Fruit fly (Drosophila melanogaster) whole organism, embryonic: ENCODE measurements around the gene CG42525.

Experiments
- Blimp-1 ChIP-seq: fragments of 200-800 bp; sonication (Bioruptor generic); optimal IDR thresholded peaks from 3 replicates; lab custom pipeline; 2018; ENCODE audit warnings: missing biosample characterization, missing genetic modification characterization, mild to moderate bottlenecking, moderate library complexity, missing genetic modification reagents
- CG11456 ChIP-seq: fragments of 200-800 bp; sonication (Bioruptor generic); IDR thresholded peaks from 3 replicates; pipeline ENCODE4 v1.3.6; 2022; ENCODE audit warnings: missing biosample characterization, missing genetic modification characterization
- CG12104 ChIP-seq: fragments of 200-800 bp; sonication (Bioruptor generic); optimal IDR thresholded peaks from 3 replicates; lab custom pipeline; 2016; ENCODE audit warnings: missing biosample characterization, missing genetic modification characterization
- CG12391 ChIP-seq: fragments of 200-800 bp; sonication (Bioruptor generic); optimal IDR thresholded peaks from 3 replicates; lab custom pipeline; 2018; ENCODE audit warnings: missing biosample characterization, mild to moderate bottlenecking, missing genetic modification characterization, moderate library complexity
- CG12744 ChIP-seq: fragments of 200-800 bp; sonication (Bioruptor generic); optimal IDR thresholded peaks from 2 replicates; lab custom pipeline; 2016; ENCODE audit warnings: missing biosample characterization, missing genetic modification characterization
- CG13624 ChIP-seq: fragments of 200-800 bp; sonication (Bioruptor generic); optimal IDR thresholded peaks from 2 replicates; lab custom pipeline; 2016; ENCODE audit warnings: missing biosample characterization, missing genetic modification characterization
- CG15479 ChIP-seq: fragments of 200-800 bp; sonication (Bioruptor generic); optimal IDR thresholded peaks from 3 replicates; lab custom pipeline; 2019; ENCODE audit warnings: missing biosample characterization, mild to moderate bottlenecking, missing genetic modification characterization, moderate library complexity
- CG15514 ChIP-seq: fragments of 200-800 bp; sonication (Bioruptor generic); optimal IDR thresholded peaks from 3 replicates; lab custom pipeline; 2017; ENCODE audit warnings: missing biosample characterization, missing genetic modification characterization, mild to moderate bottlenecking, moderate library complexity, missing genetic modification reagents
- CG1647 ChIP-seq: fragments of 200-800 bp; sonication (Bioruptor generic); optimal IDR thresholded peaks from 3 replicates; lab custom pipeline; 2016; ENCODE audit warnings: missing biosample characterization, missing genetic modification characterization
- CG18011 ChIP-seq: fragments of 200-800 bp; sonication (Bioruptor generic); optimal IDR thresholded peaks from 2 replicates; lab custom pipeline; 2017; ENCODE audit warnings: missing biosample characterization, missing genetic modification characterization, mild to moderate bottlenecking, moderate library complexity, missing genotype
- CG1832 ChIP-seq: fragments of 200-800 bp; sonication (Bioruptor generic); optimal IDR thresholded peaks from 2 replicates; lab custom pipeline; 2017; ENCODE audit warnings: missing biosample characterization, mild to moderate bottlenecking, missing genetic modification characterization, inconsistent platforms
- CG2202 ChIP-seq: fragments of 200-800 bp; sonication (Bioruptor generic); optimal IDR thresholded peaks from 2 replicates; lab custom pipeline; 2018; ENCODE audit warnings: missing biosample characterization, mild to moderate bottlenecking, missing genetic modification characterization
- CG2712 ChIP-seq: fragments of 200-800 bp; optimal IDR thresholded peaks from 3 replicates; lab custom pipeline; 2019; ENCODE audit warnings: missing biosample characterization, mild to moderate bottlenecking, missing genetic modification characterization, moderate library complexity
- CG2889 ChIP-seq: fragments of 200-800 bp; sonication (Bioruptor generic); IDR thresholded peaks from 3 replicates; pipeline ENCODE4 v1.3.6; 2022; ENCODE audit warnings: missing biosample characterization, missing genetic modification characterization
- CG3163 ChIP-seq: fragments of 200-800 bp; sonication (Bioruptor generic); optimal IDR thresholded peaks from 3 replicates; lab custom pipeline; 2016; ENCODE audit warnings: missing biosample characterization, missing genetic modification characterization
- CG42726 ChIP-seq: fragments of 200-800 bp; sonication (Bioruptor generic); IDR thresholded peaks from 2 replicates; pipeline ENCODE4 v1.3.6; 2022; ENCODE audit warnings: missing biosample characterization, missing genetic modification characterization; ENCODE audit not compliant: partially characterized antibody
- CG6791 ChIP-seq: fragments of 200-800 bp; sonication (Bioruptor generic); IDR thresholded peaks from 3 replicates; pipeline ENCODE4 v1.3.6; 2022; ENCODE audit warnings: missing biosample characterization, missing genetic modification characterization; ENCODE audit not compliant: partially characterized antibody
- Dad ChIP-seq: fragments of 200-800 bp; sonication (Bioruptor generic); optimal IDR thresholded peaks from 3 replicates; lab custom pipeline; 2016; ENCODE audit warnings: missing biosample characterization, missing genetic modification characterization
- Dek ChIP-seq: fragments of 200-800 bp; sonication (Bioruptor generic); optimal IDR thresholded peaks from 3 replicates; lab custom pipeline; 2019; ENCODE audit warnings: missing biosample characterization, mild to moderate bottlenecking, missing genetic modification characterization, moderate library complexity
- Dref ChIP-seq: fragments of 200-800 bp; sonication (Bioruptor generic); IDR thresholded peaks from 2 replicates; pipeline ENCODE4 v1.3.6; 2022; ENCODE audit warnings: missing biosample characterization, missing genetic modification characterization
- Gug ChIP-seq: fragments of 200-800 bp; sonication (Bioruptor generic); IDR thresholded peaks from 4 replicates; pipeline ENCODE4 v1.3.6; 2022; ENCODE audit warnings: missing biosample characterization, missing genetic modification characterization
- MBD-R2 ChIP-seq: fragments of 200-800 bp; sonication (Bioruptor generic); IDR thresholded peaks from 2 replicates; pipeline ENCODE4 v1.3.6; 2022; ENCODE audit warnings: missing biosample characterization, missing genetic modification characterization
- Med ChIP-seq: fragments of 200-800 bp; sonication (Bioruptor generic); peaks from one replicate; lab custom pipeline; 2016; ENCODE audit warnings: missing biosample characterization, missing genetic modification characterization, mild to moderate bottlenecking, inconsistent platforms, moderate library complexity
- Neu2 ChIP-seq: fragments of 200-800 bp; sonication (Bioruptor generic); optimal IDR thresholded peaks from 3 replicates; lab custom pipeline; 2016; ENCODE audit warnings: missing biosample characterization, missing genetic modification characterization, borderline replicate concordance
- Nf-YB ChIP-seq: fragments of 200-800 bp; sonication (Bioruptor generic); optimal IDR thresholded peaks from 3 replicates; lab custom pipeline; 2019; ENCODE audit warnings: missing biosample characterization, mild to moderate bottlenecking, missing genetic modification characterization, moderate library complexity
- Rfx ChIP-seq: fragments of 200-800 bp; sonication (Bioruptor generic); IDR thresholded peaks from 2 replicates; pipeline ENCODE4 v1.3.6; 2022; ENCODE audit warnings: missing biosample characterization, missing genetic modification characterization
- Rx ChIP-seq: fragments of 200-800 bp; sonication (Bioruptor generic); IDR thresholded peaks from 2 replicates; pipeline ENCODE4 v1.3.6; 2022; ENCODE audit warnings: missing biosample characterization, missing genetic modification characterization
- Spps ChIP-seq: fragments of 200-800 bp; sonication (Bioruptor generic); optimal IDR thresholded peaks from 2 replicates; lab custom pipeline; 2018; ENCODE audit warnings: missing biosample characterization, mild to moderate bottlenecking, missing genetic modification characterization
- ase ChIP-seq: fragments of 200-800 bp; sonication (Bioruptor generic); IDR thresholded peaks from 3 replicates; pipeline ENCODE4 v1.3.6; 2022; ENCODE audit warnings: missing biosample characterization, missing genetic modification characterization
- az2 ChIP-seq: fragments of 200-800 bp; sonication (Bioruptor generic); optimal IDR thresholded peaks from 3 replicates; lab custom pipeline; 2016; ENCODE audit warnings: missing biosample characterization, missing genetic modification characterization
- br ChIP-seq: fragments of >200 bp; optimal IDR thresholded peaks from 2 replicates; lab custom pipeline; 2017
- chn ChIP-seq: fragments of 200-800 bp; sonication (Bioruptor generic); optimal IDR thresholded peaks from 2 replicates; lab custom pipeline; 2016; ENCODE audit warnings: missing biosample characterization, missing genetic modification characterization
- crol ChIP-seq: fragments of 200-800 bp; sonication (Bioruptor generic); IDR thresholded peaks from 2 replicates; pipeline ENCODE4 v1.3.6; 2022; ENCODE audit warnings: missing biosample characterization, missing genetic modification characterization
- ham ChIP-seq: fragments of 200-800 bp; sonication (Bioruptor generic); IDR thresholded peaks from 2 replicates; pipeline ENCODE4 v1.3.6; 2022; ENCODE audit warnings: missing biosample characterization, missing genetic modification characterization
- her ChIP-seq: fragments of 200-800 bp; sonication (Bioruptor generic); optimal IDR thresholded peaks from 2 replicates; lab custom pipeline; 2016; ENCODE audit warnings: missing biosample characterization, missing genetic modification characterization
- hth ChIP-seq: fragments of >200 bp; optimal IDR thresholded peaks from 2 replicates; lab custom pipeline; 2017; ENCODE audit warnings: inconsistent platforms
- jigr1 ChIP-seq: fragments of 200-800 bp; sonication (Bioruptor generic); IDR thresholded peaks from 3 replicates; pipeline ENCODE4 v1.3.6; 2022; ENCODE audit warnings: missing biosample characterization, missing genetic modification characterization
- lab ChIP-seq: fragments of 200-800 bp; sonication (Bioruptor generic); optimal IDR thresholded peaks from 3 replicates; lab custom pipeline; 2017; ENCODE audit warnings: missing biosample characterization, missing genetic modification characterization, mild to moderate bottlenecking, moderate library complexity, missing genetic modification reagents
- pho ChIP-seq: fragments of 200-800 bp; sonication (Bioruptor generic); optimal IDR thresholded peaks from 2 replicates; lab custom pipeline; 2016; ENCODE audit warnings: missing biosample characterization, missing genetic modification characterization
- psq ChIP-seq: fragments of 200-800 bp; sonication (Bioruptor generic); optimal IDR thresholded peaks from 2 replicates; lab custom pipeline; 2017; ENCODE audit warnings: missing biosample characterization, missing genetic modification characterization
- ranshi ChIP-seq: fragments of 200-800 bp; sonication (Bioruptor generic); IDR thresholded peaks from 2 replicates; pipeline ENCODE4 v1.3.6; 2022; ENCODE audit warnings: missing biosample characterization, missing genetic modification characterization
- salm ChIP-seq: fragments of 200-800 bp; sonication (Bioruptor generic); optimal IDR thresholded peaks from 2 replicates; lab custom pipeline; 2018; ENCODE audit warnings: missing biosample characterization, mild to moderate bottlenecking, missing genetic modification characterization
- sens-2 ChIP-seq: fragments of 200-800 bp; sonication (Bioruptor generic); IDR thresholded peaks from 2 replicates; pipeline ENCODE4 v1.3.6; 2022; ENCODE audit warnings: missing biosample characterization, missing genetic modification characterization
- stc ChIP-seq: fragments of 200-800 bp; sonication (Bioruptor generic); IDR thresholded peaks from 2 replicates; pipeline ENCODE4 v1.3.6; 2022; ENCODE audit warnings: missing biosample characterization, missing genetic modification characterization
- ttk ChIP-seq: fragments of 200-800 bp; sonication (Bioruptor generic); IDR thresholded peaks from 2 replicates; pipeline ENCODE4 v2.1.2; 2022; ENCODE audit warnings: missing biosample characterization, missing genetic modification characterization
- yki ChIP-seq: fragments of >200 bp; optimal IDR thresholded peaks from 3 replicates; lab custom pipeline; 2018

Gene CG42525

DNA sequence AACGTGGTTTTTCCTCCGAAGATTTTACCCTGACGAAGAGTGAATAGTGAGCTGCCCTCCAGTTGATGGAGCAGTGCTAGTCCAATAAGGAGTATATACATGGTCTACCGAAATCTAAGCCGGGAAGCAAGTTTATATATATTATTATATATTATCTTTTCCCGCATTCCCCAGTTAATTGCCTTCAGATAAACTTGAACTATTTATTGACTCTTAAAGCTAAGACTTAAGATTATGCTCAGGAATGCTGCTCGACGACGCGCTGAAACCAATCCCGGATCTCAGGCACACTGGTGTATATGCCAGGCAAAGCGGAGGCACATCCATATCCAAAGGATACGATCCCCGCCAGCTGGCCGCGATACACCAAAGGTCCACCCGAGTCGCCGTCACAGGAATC lies 15.8 kb upstream of the CG42525 start, which contains the start of gene CG32277:
TSS of gene CG32277 (minus strand) at position 101 of the 400 bp plus-strand sequence.
- TF ChIP-seq CG12391 (no peak), Spps (tag; lab: Kevin White, UChicago) (no peak), Dref (no peak), Dek (tag; lab: Kevin White, UChicago) (no peak), MBD-R2 (no peak), CG12744 (no peak), CG2889 (GFP tag; lab: Robert Waterston, UW) (no peak), crol (GFP tag; lab: Robert Waterston, UW) (no peak), sens-2 (GFP tag; lab: Robert Waterston, UW) (no peak), jigr1 (GFP tag; lab: Robert Waterston, UW) (no peak), salm (no peak), ranshi (GFP tag; lab: Robert Waterston, UW) (no peak), Dad (GFP tag; lab: Kevin White, UChicago) (no peak), CG1647 (GFP tag; lab: Kevin White, UChicago) (no peak), Med (no peak)

DNA sequence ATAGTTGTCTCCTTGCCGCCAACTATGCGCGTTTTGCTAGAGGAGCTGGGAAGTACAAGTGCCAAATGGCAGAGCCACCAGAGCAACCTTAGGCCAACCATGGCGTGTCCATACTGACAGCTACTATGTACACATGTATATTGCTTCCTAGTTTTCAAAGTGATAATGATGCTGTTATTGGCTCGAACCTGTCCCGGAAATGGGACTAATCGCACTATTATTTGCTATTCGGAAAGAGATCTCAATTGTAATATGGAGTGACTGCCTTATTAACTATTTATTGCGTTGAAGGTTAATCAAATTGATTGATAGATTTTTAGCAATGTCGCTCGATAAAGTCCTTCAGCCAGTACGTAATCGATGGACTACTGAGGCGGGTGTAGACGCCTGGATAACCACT lies 14.8 kb upstream of the CG42525 start, which contains the start of gene CG33159:
TSS of gene CG33159 (minus strand) at position 101 of the 400 bp plus-strand sequence.
- no peak for TF ChIP-seq CG6791
- no peak for TF ChIP-seq CG1832 (GFP tag; lab: Kevin White, UChicago)
- TF ChIP-seq CG2202 (tag; lab: Kevin White, UChicago) = no peak
- no peak for TF ChIP-seq br (lab: Kevin White, UChicago)
- no peak for TF ChIP-seq pho (GFP tag; lab: Kevin White, UChicago)
- TF ChIP-seq CG11456 (GFP tag; lab: Robert Waterston, UW) = no peak

DNA sequence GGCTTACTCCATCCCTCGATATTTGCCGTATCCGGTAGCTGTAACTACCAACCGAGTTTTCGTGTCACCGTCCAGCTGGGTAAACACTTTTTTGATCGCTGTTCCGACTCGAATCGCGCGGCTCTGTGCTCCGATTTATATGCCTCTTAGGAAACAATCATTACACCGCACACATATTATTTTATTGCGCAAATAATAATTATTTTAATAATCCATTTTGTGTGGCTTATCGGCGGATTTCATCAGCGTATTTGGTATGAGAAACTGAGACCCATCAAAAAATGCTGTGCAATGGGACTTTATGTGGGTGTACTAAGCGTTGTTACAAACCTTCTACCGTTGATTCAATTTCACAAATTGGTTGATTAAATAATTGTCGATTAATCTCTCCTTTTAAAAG lies 13.5 kb upstream of the CG42525 start, which contains the start of gene CG32271:
TSS of gene CG32271 (minus strand) at position 101 of the 400 bp plus-strand sequence.
- TF ChIP-seq CG3163 (no peak), az2 (no peak), ase (GFP tag; lab: Robert Waterston, UW) (no peak), CG2712 (tag; lab: Kevin White, UChicago) (no peak), CG15514 (GFP tag; lab: Kevin White, UChicago) (no peak)

DNA sequence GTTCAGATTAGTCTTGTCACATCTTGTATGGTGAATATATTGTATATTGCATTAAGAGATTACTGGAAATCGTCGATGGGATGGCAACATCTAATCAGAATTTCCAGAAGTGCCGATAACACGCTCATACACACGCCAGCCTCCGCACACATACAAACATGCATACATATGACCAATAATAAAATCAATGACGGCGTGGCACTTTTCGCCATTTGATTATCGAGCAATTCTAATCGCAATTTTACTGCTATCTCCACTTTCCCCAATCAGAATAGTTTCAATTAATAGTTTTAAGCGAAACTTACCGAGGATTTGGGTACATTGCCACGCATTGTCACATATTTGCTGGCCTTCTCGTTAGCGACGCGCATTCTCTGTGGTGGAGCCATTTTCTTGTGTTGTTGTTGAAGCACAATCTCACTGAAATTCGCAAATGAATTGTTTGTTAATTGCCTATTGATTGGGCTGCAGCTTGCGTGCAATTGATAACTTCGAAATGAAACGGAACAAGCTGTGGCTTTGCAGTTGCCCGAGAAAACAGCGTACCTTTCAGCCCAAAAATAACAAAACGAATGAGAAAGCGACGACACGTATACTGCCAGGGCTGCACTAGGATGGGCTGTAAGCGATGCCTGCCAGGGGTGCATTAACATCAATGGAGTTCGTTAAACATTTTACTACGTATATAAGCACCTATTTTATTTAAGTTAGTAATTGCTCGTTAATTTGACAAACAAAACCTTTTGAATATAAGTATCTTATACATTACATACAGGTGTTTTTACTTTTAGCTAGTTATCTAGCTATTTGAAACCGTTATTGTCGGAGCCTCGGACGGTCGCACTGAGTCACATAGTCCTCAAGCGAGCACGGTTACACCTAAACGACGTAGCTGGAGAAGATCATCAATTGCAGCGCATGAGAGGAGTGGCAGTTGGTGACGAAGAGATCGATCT lies 9.2 kb upstream of the CG42525 start, which contains the start of the genes CG32276 and gry:
TSS of gene CG32276 (minus strand) at position 601 of the 956 bp plus-strand sequence.
TSS of gene gry (plus strand) at position 644 of the 956 bp plus-strand sequence.
- TF ChIP-seq chn (GFP tag; lab: Kevin White, UChicago) (peak; percentile 77), CG12744 (no peak), ttk (GFP tag; lab: Robert Waterston, UW) (peak; percentile 25; the same call in 1 of the 2 replicates), Blimp-1 (no peak), Rx (peak; percentile 14; the same call in 1 of the 2 replicates), Med (peak; percentile 97), lab (GFP tag; lab: Kevin White, UChicago) (peak; percentile 87), Neu2 (GFP tag; lab: Kevin White, UChicago) (no peak), jigr1 (GFP tag; lab: Robert Waterston, UW) (no peak), CG12104 (GFP tag; lab: Kevin White, UChicago) (peak; percentile 53), her (GFP tag; lab: Kevin White, UChicago) (peak; percentile 71), CG13624 (GFP tag; lab: Kevin White, UChicago) (peak; percentile 80), CG42726 (GFP tag; lab: Robert Waterston, UW) (no peak), CG15479 (no peak), yki (no peak), Nf-YB (GFP tag; lab: Kevin White, UChicago) (peak; percentile 42), CG18011 (peak; percentile 49), stc (GFP tag; lab: Robert Waterston, UW) (peak; percentile 62), Rfx (peak; percentile 77), hth (lab: Kevin White, UChicago) (no peak), Gug (GFP tag; lab: Robert Waterston, UW) (peak; percentile 68; the same call in 2 of the 4 replicates), psq (peak; percentile 47), ham (GFP tag; lab: Robert Waterston, UW) (no peak)
